Worm (Caenorhabditis elegans): ENCODE measurements around the gene his-37.
A peak's percentile ranks its signal among the peaks of the same experiment; 100 is the strongest.

his-37 gene

DNA sequence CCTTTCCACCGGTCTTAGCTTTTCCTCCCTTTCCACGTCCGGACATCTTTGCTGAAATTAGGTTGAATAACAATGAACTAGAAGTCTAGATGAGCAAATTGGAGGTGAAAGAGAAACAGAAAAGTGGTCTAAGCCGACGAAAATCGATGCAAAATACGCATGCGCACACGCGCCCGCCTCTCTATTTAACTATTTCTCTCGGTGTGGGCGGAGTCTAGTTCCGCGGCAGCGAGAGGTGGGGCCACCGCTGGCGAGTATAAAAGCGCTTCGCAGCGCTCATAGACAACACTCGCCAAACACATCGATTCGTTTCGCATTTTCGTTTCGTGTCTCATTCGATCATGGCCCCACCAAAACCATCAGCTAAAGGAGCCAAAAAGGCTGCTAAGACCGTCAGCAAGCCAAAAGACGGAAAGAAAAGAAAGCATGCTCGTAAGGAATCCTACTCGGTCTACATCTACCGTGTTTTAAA lies 1.6 kb upstream of the his-37 start, which contains the start of the genes his-35 and his-41:
Gene his-35, minus strand, starts transcription at position 51 of the 472 bp plus-strand sequence.
Gene his-41, plus strand, starts transcription at position 299 of the 472 bp plus-strand sequence.
- TF ChIP-seq pros-1 (tag; optimal IDR thresholded peaks at IDR 0.05) (no peak), mec-3 (tag; optimal IDR thresholded peaks at IDR 0.05; ENCODE audit: borderline replicate concordance) (no peak), ceh-31 (tag; optimal IDR thresholded peaks at IDR 0.05) (peak; percentile 11), rnt-1 (tag; optimal IDR thresholded peaks at IDR 0.05) (peak; percentile 11), dve-1 (tag; optimal IDR thresholded peaks at IDR 0.05) (peak; percentile 6), ceh-48 (tag; optimal IDR thresholded peaks at IDR 0.05) (peak; percentile 56), nfya-1 (tag; optimal IDR thresholded peaks at IDR 0.05) (peak; percentile 39)

DNA sequence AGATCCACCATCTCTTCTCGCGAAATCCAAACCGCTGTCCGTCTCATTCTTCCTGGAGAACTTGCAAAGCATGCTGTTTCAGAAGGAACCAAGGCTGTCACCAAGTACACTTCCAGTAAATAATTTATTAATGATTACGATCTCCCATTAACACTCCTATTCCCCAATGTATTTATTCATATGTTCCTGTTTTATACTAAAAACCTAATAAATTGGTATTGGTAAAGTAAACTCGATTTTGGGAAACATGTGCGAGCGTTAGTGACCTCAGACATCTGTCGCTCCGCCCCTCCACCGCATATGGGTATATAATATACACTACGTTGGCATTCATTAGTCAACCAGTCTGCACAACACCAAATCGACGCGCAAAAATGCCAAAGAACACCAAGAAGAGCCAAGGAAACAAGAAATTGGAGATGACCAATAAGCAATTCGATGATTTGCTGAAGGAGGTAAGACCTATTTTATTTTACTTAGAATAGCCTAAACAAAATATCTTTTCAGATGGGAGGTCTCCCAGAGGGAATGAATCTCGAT lies 793 bp upstream of the his-37 start, which contains the start of gene C50F4.6:
Gene C50F4.6, plus strand, starts transcription at position 51 of the 540 bp plus-strand sequence.
- TF ChIP-seq nfya-1 (tag; optimal IDR thresholded peaks at IDR 0.05) (peak; percentile 22), pros-1 (tag; optimal IDR thresholded peaks at IDR 0.05) (no peak)

ce11 chrV:9549459-9549858 lies 2.6 kb downstream of the his-37 start, which contains the start of gene nstp-10:
Gene nstp-10, minus strand, starts transcription at chrV:9549836.
- peak; percentile 43 for TF ChIP-seq ceh-31 (tag; optimal IDR thresholded peaks at IDR 0.05)
- TF ChIP-seq ceh-6 (GFP tag; optimal IDR thresholded peaks at IDR 0.05) = no peak

DNA sequence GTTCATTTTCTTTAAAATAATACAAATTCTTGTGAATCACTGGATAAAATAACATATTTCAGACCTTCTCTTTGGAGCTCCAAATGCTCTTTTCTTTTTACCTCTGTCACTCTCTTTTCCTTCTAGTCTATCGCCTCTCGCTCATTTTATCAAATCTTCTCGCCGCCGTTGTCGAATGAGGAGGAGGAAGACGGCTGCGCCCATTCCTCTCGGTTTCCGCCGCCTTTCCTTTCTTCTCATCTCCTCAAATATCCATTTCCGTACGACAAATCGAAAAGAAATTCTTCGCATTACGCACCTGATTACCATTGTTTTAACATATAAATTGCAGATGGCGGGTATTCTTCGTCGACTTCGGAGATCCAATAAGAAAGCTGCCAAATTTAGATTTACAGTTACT lies 3.4 kb downstream of the his-37 start, which contains the start of gene ehbp-1:
Gene ehbp-1, plus strand, starts transcription at position 332 of the 400 bp plus-strand sequence.
- peak; percentile 88 for TF ChIP-seq unc-42 (tag; optimal IDR thresholded peaks at IDR 0.05)
- TF ChIP-seq ceh-31 (tag; optimal IDR thresholded peaks at IDR 0.05) = peak; percentile 22
- TF ChIP-seq ceh-24 (tag; optimal IDR thresholded peaks at IDR 0.05) = no peak

ce11 chrV:9556668-9557067 lies 9.8 kb downstream of the his-37 start:
- TF ChIP-seq sox-4 (tag; optimal IDR thresholded peaks at IDR 0.05) = no peak
- no peak for TF ChIP-seq ceh-34 (tag; optimal IDR thresholded peaks at IDR 0.05)
- TF ChIP-seq pha-4 (tag; optimal IDR thresholded peaks at IDR 0.05) = no peak

DNA sequence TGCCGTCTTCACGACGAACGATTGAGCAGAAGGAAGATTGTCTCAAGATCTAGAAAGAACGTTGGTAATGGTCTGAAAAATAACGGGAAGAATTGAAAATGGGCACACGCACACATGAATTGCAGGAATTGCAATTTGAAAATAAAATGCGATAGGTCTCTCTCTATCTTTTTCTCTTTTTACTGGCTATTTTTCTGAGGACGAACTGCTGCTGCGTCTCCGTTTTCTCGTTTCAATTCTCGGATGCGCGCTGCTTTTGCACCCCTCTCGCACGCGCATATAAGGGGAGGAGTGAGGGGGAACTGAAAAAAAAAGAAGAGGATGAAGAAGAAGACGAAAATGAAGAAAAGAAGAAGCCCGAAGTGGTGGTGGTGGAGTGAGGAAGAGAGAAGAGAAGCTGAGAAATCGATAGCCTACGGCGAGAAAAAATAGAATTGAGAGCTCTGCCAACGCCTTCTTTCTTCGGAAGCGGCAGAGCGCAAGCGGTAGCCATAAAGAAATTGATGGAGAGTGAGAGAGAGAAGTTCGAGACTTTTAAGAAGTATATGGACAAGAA lies 14.8 kb downstream of the his-37 start, which contains the start of gene rgef-1:
Gene rgef-1, minus strand, starts transcription at position 51 of the 556 bp plus-strand sequence.
- TF ChIP-seq odd-2 (tag; optimal IDR thresholded peaks at IDR 0.05) (no peak), che-1 (tag; optimal IDR thresholded peaks at IDR 0.05) (no peak), unc-86 (tag; optimal IDR thresholded peaks at IDR 0.05) (no peak), lim-6 (tag; optimal IDR thresholded peaks at IDR 0.05) (no peak), hlh-6 (tag; optimal IDR thresholded peaks at IDR 0.05) (no peak), pag-3 (tag; optimal IDR thresholded peaks at IDR 0.05; ENCODE audit: borderline replicate concordance) (no peak), nfya-1 (tag; optimal IDR thresholded peaks at IDR 0.05) (peak; percentile 47), C08G9.2 (tag; optimal IDR thresholded peaks at IDR 0.05) (peak; percentile 33), ceh-14 (tag; optimal IDR thresholded peaks at IDR 0.05) (peak; percentile 76), nhr-232 (tag; optimal IDR thresholded peaks at IDR 0.05) (no peak), gmeb-2 (tag; optimal IDR thresholded peaks at IDR 0.05) (no peak), K09A11.1 (tag; optimal IDR thresholded peaks at IDR 0.05; ENCODE audit: insufficient read depth) (no peak), unc-42 (tag; optimal IDR thresholded peaks at IDR 0.05) (peak; percentile 87), syd-9 (tag; optimal IDR thresholded peaks at IDR 0.05) (no peak), rnt-1 (tag; optimal IDR thresholded peaks at IDR 0.05) (no peak), pat-9 (tag; optimal IDR thresholded peaks at IDR 0.05) (no peak), nhr-11 (tag; optimal IDR thresholded peaks at IDR 0.05) (no peak), pax-1 (tag; optimal IDR thresholded peaks at IDR 0.05) (no peak), ceh-30 (tag; optimal IDR thresholded peaks at IDR 0.05) (no peak), ttx-3 (tag; optimal IDR thresholded peaks at IDR 0.05) (no peak), fkh-10 (GFP tag; optimal IDR thresholded peaks at IDR 0.05) (no peak), sox-4 (tag; optimal IDR thresholded peaks at IDR 0.05) (no peak), hlh-15 (tag; optimal IDR thresholded peaks at IDR 0.05) (no peak), pha-2 (tag; optimal IDR thresholded peaks at IDR 0.05) (no peak), ceh-31 (tag; optimal IDR thresholded peaks at IDR 0.05) (peak; percentile 85), C38D4.7 (GFP tag; optimal IDR thresholded peaks at IDR 0.05) (no peak), npax-4 (tag; optimal IDR thresholded peaks at IDR 0.05) (no peak), dmd-4 (tag; optimal IDR thresholded peaks at IDR 0.05; ENCODE audit: borderline replicate concordance) (no peak), pha-4 (tag; optimal IDR thresholded peaks at IDR 0.05) (no peak), lin-11 (tag; optimal IDR thresholded peaks at IDR 0.05) (no peak), unc-3 (GFP tag; conservative IDR thresholded peaks at IDR 0.05) (no peak), unc-3 (tag; optimal IDR thresholded peaks at IDR 0.05) (no peak)

Measured in whole organism, late embryonic.